Fruit fly (Drosophila melanogaster) whole organism, adult: ENCODE results near the gene CG13722.

Experiments used
- CG7045 ChIP-seq: fragments of 200-800 bp; sonication (Bioruptor generic); optimal IDR thresholded peaks from 2 replicates; lab custom pipeline; 2017; ENCODE audit warnings: missing biosample characterization, mild to moderate bottlenecking, missing genetic modification characterization
- ovo ChIP-seq: fragments of 200-800 bp; sonication (Bioruptor generic); optimal IDR thresholded peaks from 2 replicates; lab custom pipeline; 2016; ENCODE audit warnings: missing biosample characterization, missing genetic modification characterization

dm6 chr3L:4442168-4442567, 48.6 kb downstream of the CG13722 start:
- TF ChIP-seq ovo (GFP tag; lab: Kevin White, UChicago) (no peak), CG7045 (GFP tag; lab: Kevin White, UChicago) (no peak)
